Worm (Caenorhabditis elegans) whole organism, late embryonic: ENCODE results near the gene T10F2.2.

Experiments used
- dmd-4 ChIP-seq: sonication (generic microtip); optimal IDR thresholded peaks from 2 replicates; lab custom pipeline; 2016; ENCODE audit warnings: borderline replicate concordance, missing genetic modification characterization, missing compliant biosample characterization
- hlh-13 ChIP-seq: fragments of 200-800 bp; sonication (Bioruptor generic); optimal IDR thresholded peaks from 2 replicates; lab custom pipeline; 2018; ENCODE audit warnings: mild to moderate bottlenecking, missing genetic modification characterization, missing compliant biosample characterization
- ref-2 ChIP-seq: sonication (generic microtip); optimal IDR thresholded peaks from 2 replicates; lab custom pipeline; 2016; ENCODE audit warnings: missing genetic modification characterization, missing compliant biosample characterization
- tbx-2 ChIP-seq: sonication (generic microtip); optimal IDR thresholded peaks from 2 replicates; lab custom pipeline; 2016; ENCODE audit warnings: missing genetic modification characterization, missing compliant biosample characterization
- unc-3 ChIP-seq, 2 experiments: fragments of 200-800 bp in 1 of 2; sonication (Bioruptor generic) in 1 of 2; sonication (generic microtip) in 1 of 2; conservative IDR thresholded peaks in 1 of 2; optimal IDR thresholded peaks in 1 of 2; 2 replicates each; pipeline versions ENCODE4 v1.3.6 to Lab custom; 2016 to 2022; ENCODE audit warnings: missing compliant biosample characterization in 2 of 2, missing genetic modification characterization in 2 of 2, missing genetic modification reagents in 1 of 2

ce11 chrIII:5165211-5165610 lies at the start of gene T10F2.2:
- no peak for TF ChIP-seq ref-2 (tag; lab: Kevin White, UChicago)
- no peak for TF ChIP-seq dmd-4 (tag; lab: Kevin White, UChicago)
- no peak for TF ChIP-seq hlh-13
- no peak for TF ChIP-seq unc-3 (GFP tag; conservative IDR thresholded peaks at IDR 0.05; lab: Robert Waterston, UW)
- no peak for TF ChIP-seq unc-3 (tag; optimal IDR thresholded peaks at IDR 0.05; lab: Kevin White, UChicago)
- TF ChIP-seq tbx-2, result no peak
